Fruit fly (Drosophila melanogaster) whole organism, embryonic: ENCODE data around the gene CG31816.

Experiments used
- ATbp ChIP-seq: fragments of 200-800 bp; sonication (Bioruptor generic); optimal IDR thresholded peaks from 2 replicates; lab custom pipeline; 2017; ENCODE audit warnings: missing biosample characterization, mild to moderate bottlenecking, missing genetic modification characterization, missing genetic modification reagents
- Aef1 ChIP-seq: fragments of 200-800 bp; sonication (Bioruptor generic); IDR thresholded peaks from 3 replicates; pipeline ENCODE4 v1.3.6; 2022; ENCODE audit warnings: missing biosample characterization, missing genetic modification characterization
- Antp ChIP-seq: fragments of 200-800 bp; sonication (Bioruptor generic); optimal IDR thresholded peaks from 3 replicates; lab custom pipeline; 2016; ENCODE audit warnings: missing biosample characterization, missing genetic modification characterization
- Atf-2 ChIP-seq: fragments of 200-800 bp; sonication (Bioruptor generic); optimal IDR thresholded peaks from 2 replicates; lab custom pipeline; 2016; ENCODE audit warnings: missing biosample characterization, missing genetic modification characterization
- CG10321 ChIP-seq: fragments of 200-800 bp; sonication (Bioruptor generic); IDR thresholded peaks from 2 replicates; pipeline ENCODE4 v1.3.6; 2022; ENCODE audit warnings: missing biosample characterization, missing genetic modification characterization
- CG13296 ChIP-seq: fragments of 200-800 bp; sonication (Bioruptor generic); optimal IDR thresholded peaks from 3 replicates; lab custom pipeline; 2018; ENCODE audit warnings: missing biosample characterization, mild to moderate bottlenecking, missing genetic modification characterization
- CG14710 ChIP-seq: fragments of 200-800 bp; sonication (Bioruptor generic); optimal IDR thresholded peaks from 3 replicates; lab custom pipeline; 2019; ENCODE audit warnings: missing biosample characterization, mild to moderate bottlenecking, missing genetic modification characterization, moderate library complexity
- CG18011 ChIP-seq: fragments of 200-800 bp; sonication (Bioruptor generic); optimal IDR thresholded peaks from 2 replicates; lab custom pipeline; 2017; ENCODE audit warnings: missing biosample characterization, missing genetic modification characterization, mild to moderate bottlenecking, moderate library complexity, missing genotype
- CG18619 ChIP-seq: fragments of 200-800 bp; sonication (Bioruptor generic); optimal IDR thresholded peaks from 3 replicates; lab custom pipeline; 2017; ENCODE audit warnings: missing biosample characterization, mild to moderate bottlenecking, missing genetic modification characterization
- CG2116 ChIP-seq: fragments of 200-800 bp; sonication (Bioruptor generic); optimal IDR thresholded peaks from 3 replicates; lab custom pipeline; 2018; ENCODE audit warnings: missing biosample characterization, mild to moderate bottlenecking, missing genetic modification characterization
- CG31365 ChIP-seq: fragments of 200-800 bp; sonication (Bioruptor generic); optimal IDR thresholded peaks from 2 replicates; lab custom pipeline; 2018; ENCODE audit warnings: missing biosample characterization, mild to moderate bottlenecking, missing genetic modification characterization
- CG32532 ChIP-seq: fragments of 200-800 bp; sonication (Bioruptor generic); IDR thresholded peaks from 2 replicates; pipeline ENCODE4 v1.3.6; 2022; ENCODE audit warnings: missing biosample characterization, missing genetic modification characterization
- CG34224 ChIP-seq: fragments of 200-800 bp; sonication (Bioruptor generic); IDR thresholded peaks from 3 replicates; pipeline ENCODE4 v1.3.6; 2022; ENCODE audit warnings: missing biosample characterization, missing genetic modification characterization; ENCODE audit not compliant: partially characterized antibody
- CG42726 ChIP-seq: fragments of 200-800 bp; sonication (Bioruptor generic); IDR thresholded peaks from 2 replicates; pipeline ENCODE4 v1.3.6; 2022; ENCODE audit warnings: missing biosample characterization, missing genetic modification characterization; ENCODE audit not compliant: partially characterized antibody
- CG7556 ChIP-seq: fragments of 200-800 bp; sonication (Bioruptor generic); optimal IDR thresholded peaks from 2 replicates; lab custom pipeline; 2017; ENCODE audit warnings: missing biosample characterization, mild to moderate bottlenecking, missing genetic modification characterization
- CG9932 ChIP-seq: fragments of 200-800 bp; sonication (Bioruptor generic); IDR thresholded peaks from 2 replicates; pipeline ENCODE4 v1.3.6; 2022; ENCODE audit warnings: missing biosample characterization, missing genetic modification characterization
- Dbx ChIP-seq: fragments of 200-800 bp; sonication (Bioruptor generic); IDR thresholded peaks from 3 replicates; pipeline ENCODE4 v1.3.6; 2022; ENCODE audit warnings: missing biosample characterization, missing genetic modification characterization
- Dref ChIP-seq: fragments of 200-800 bp; sonication (Bioruptor generic); IDR thresholded peaks from 2 replicates; pipeline ENCODE4 v1.3.6; 2022; ENCODE audit warnings: missing biosample characterization, missing genetic modification characterization
- ERR ChIP-seq: fragments of 200-800 bp; sonication (Bioruptor generic); optimal IDR thresholded peaks from 2 replicates; lab custom pipeline; 2016; ENCODE audit warnings: missing biosample characterization, missing genetic modification characterization
- Hmr ChIP-seq: fragments of 200-800 bp; sonication (Bioruptor generic); optimal IDR thresholded peaks from 3 replicates; lab custom pipeline; 2017; ENCODE audit warnings: mild to moderate bottlenecking, missing biosample characterization, missing genetic modification reagents, missing genetic modification characterization
- Lim3 ChIP-seq: fragments of 200-800 bp; sonication (Bioruptor generic); IDR thresholded peaks from 2 replicates; pipeline ENCODE4 v1.3.6; 2022; ENCODE audit warnings: missing biosample characterization, missing genetic modification characterization
- MTF-1 ChIP-seq: fragments of 200-800 bp; sonication (Bioruptor generic); optimal IDR thresholded peaks from 2 replicates; lab custom pipeline; 2018; ENCODE audit warnings: missing biosample characterization, mild to moderate bottlenecking, missing genetic modification characterization, borderline replicate concordance
- Max ChIP-seq: fragments of 200-800 bp; sonication (Bioruptor generic); optimal IDR thresholded peaks from 2 replicates; lab custom pipeline; 2016; ENCODE audit warnings: missing biosample characterization, mild to moderate bottlenecking, missing genetic modification characterization
- Myb ChIP-seq: fragments of 200-800 bp; sonication (Bioruptor generic); optimal IDR thresholded peaks from 2 replicates; lab custom pipeline; 2016; ENCODE audit warnings: missing biosample characterization, missing genetic modification characterization
- NFAT ChIP-seq: fragments of 200-800 bp; sonication (Bioruptor generic); IDR thresholded peaks from 2 replicates; pipeline ENCODE4 v1.3.6; 2022; ENCODE audit warnings: missing biosample characterization, missing genetic modification characterization
- Poxn ChIP-seq: fragments of 200-800 bp; sonication (Bioruptor generic); IDR thresholded peaks from 2 replicates; pipeline ENCODE4 v1.3.6; 2022; ENCODE audit warnings: missing biosample characterization, missing genetic modification characterization
- Trl ChIP-seq, 3 experiments: fragments of >200 bp in 2 of 3; fragments of 200-800 bp in 1 of 3; sonication (Bioruptor generic) in 1 of 3; optimal IDR thresholded peaks; 2 replicates in 1 of 3; 3 replicates in 2 of 3; lab custom pipeline; 2016 to 2017; ENCODE audit warnings: missing biosample characterization in 1 of 3, missing genetic modification characterization in 1 of 3
- aop ChIP-seq: fragments of 200-800 bp; sonication (Bioruptor generic); IDR thresholded peaks from 2 replicates; pipeline ENCODE4 v1.3.6; 2022; ENCODE audit warnings: missing biosample characterization, missing genetic modification characterization
- bbx ChIP-seq: fragments of 200-800 bp; sonication (Bioruptor generic); IDR thresholded peaks from 2 replicates; pipeline ENCODE4 v1.3.6; 2022; ENCODE audit warnings: missing biosample characterization, missing genetic modification characterization; ENCODE audit not compliant: partially characterized antibody
- cas ChIP-seq: fragments of 200-800 bp; sonication (Bioruptor generic); IDR thresholded peaks from 2 replicates; pipeline ENCODE4 v1.3.6; 2022; ENCODE audit warnings: missing biosample characterization, missing genetic modification characterization
- caup ChIP-seq: fragments of 200-800 bp; sonication (Bioruptor generic); optimal IDR thresholded peaks from 3 replicates; lab custom pipeline; 2017; ENCODE audit warnings: missing biosample characterization, mild to moderate bottlenecking, missing genetic modification characterization, moderate library complexity; ENCODE audit not compliant: severe bottlenecking
- fd96Cb ChIP-seq: fragments of 200-800 bp; sonication (Bioruptor generic); optimal IDR thresholded peaks from 2 replicates; lab custom pipeline; 2018; ENCODE audit warnings: missing biosample characterization, mild to moderate bottlenecking, missing genetic modification characterization, moderate library complexity
- ind ChIP-seq: fragments of 200-800 bp; sonication (Bioruptor generic); optimal IDR thresholded peaks from 3 replicates; lab custom pipeline; 2016; ENCODE audit warnings: missing biosample characterization, missing genetic modification characterization
- mirr ChIP-seq: fragments of 200-800 bp; sonication (Bioruptor generic); optimal IDR thresholded peaks from 3 replicates; lab custom pipeline; 2018; ENCODE audit warnings: missing biosample characterization, mild to moderate bottlenecking, missing genetic modification characterization
- nmo ChIP-seq: fragments of 200-800 bp; sonication (Bioruptor generic); optimal IDR thresholded peaks from 2 replicates; lab custom pipeline; 2018; ENCODE audit warnings: missing biosample characterization, mild to moderate bottlenecking, missing genetic modification characterization, moderate library complexity
- otp ChIP-seq: fragments of 200-800 bp; sonication (Bioruptor generic); IDR thresholded peaks from 3 replicates; pipeline ENCODE4, ENCODE4 v1.3.6; 2022; ENCODE audit warnings: missing biosample characterization, missing genetic modification characterization
- pan ChIP-seq, 4 experiments: fragments of >200 bp in 3 of 4; fragments of 200-800 bp in 1 of 4; sonication (Bioruptor generic) in 1 of 4; optimal IDR thresholded peaks in 3 of 4; IDR thresholded peaks in 1 of 4; 2 replicates each; pipeline versions ENCODE4 v1.3.6 to Lab custom; 2017 to 2022; ENCODE audit warnings: missing biosample characterization in 2 of 4, missing genetic modification characterization in 2 of 4, mixed read lengths in 1 of 4
- pho ChIP-seq: fragments of 200-800 bp; sonication (Bioruptor generic); optimal IDR thresholded peaks from 2 replicates; lab custom pipeline; 2016; ENCODE audit warnings: missing biosample characterization, missing genetic modification characterization
- prd ChIP-seq, 3 experiments: fragments of >200 bp in 2 of 3; fragments of 200-800 bp in 1 of 3; sonication (Bioruptor generic) in 1 of 3; optimal IDR thresholded peaks in 2 of 3; IDR thresholded peaks in 1 of 3; 2 replicates in 2 of 3; 3 replicates in 1 of 3; pipeline versions ENCODE4 v1.3.6 to Lab custom; 2017 to 2022; ENCODE audit warnings: missing biosample characterization in 1 of 3, missing genetic modification characterization in 1 of 3
- slbo ChIP-seq: fragments of 200-800 bp; sonication (Bioruptor generic); IDR thresholded peaks from 2 replicates; pipeline ENCODE4 v1.3.6; 2022; ENCODE audit warnings: missing biosample characterization, missing genetic modification characterization
- twi ChIP-seq: fragments of 200-800 bp; optimal IDR thresholded peaks from 2 replicates; lab custom pipeline; 2019; ENCODE audit warnings: missing biosample characterization, mild to moderate bottlenecking, missing genetic modification characterization, moderate library complexity
- unpg ChIP-seq: fragments of 200-800 bp; sonication (Bioruptor generic); optimal IDR thresholded peaks from 3 replicates; lab custom pipeline; 2018; ENCODE audit warnings: missing biosample characterization, mild to moderate bottlenecking, missing genetic modification characterization, moderate library complexity
- wor ChIP-seq: fragments of 200-800 bp; sonication (Bioruptor generic); IDR thresholded peaks from 2 replicates; pipeline ENCODE4 v1.3.6; 2022; ENCODE audit warnings: missing biosample characterization, missing genetic modification characterization
- zf30C ChIP-seq: fragments of 200-800 bp; sonication (Bioruptor generic); optimal IDR thresholded peaks from 3 replicates; lab custom pipeline; 2018; ENCODE audit warnings: missing biosample characterization, mild to moderate bottlenecking, missing genetic modification characterization

CG31816 gene

DNA sequence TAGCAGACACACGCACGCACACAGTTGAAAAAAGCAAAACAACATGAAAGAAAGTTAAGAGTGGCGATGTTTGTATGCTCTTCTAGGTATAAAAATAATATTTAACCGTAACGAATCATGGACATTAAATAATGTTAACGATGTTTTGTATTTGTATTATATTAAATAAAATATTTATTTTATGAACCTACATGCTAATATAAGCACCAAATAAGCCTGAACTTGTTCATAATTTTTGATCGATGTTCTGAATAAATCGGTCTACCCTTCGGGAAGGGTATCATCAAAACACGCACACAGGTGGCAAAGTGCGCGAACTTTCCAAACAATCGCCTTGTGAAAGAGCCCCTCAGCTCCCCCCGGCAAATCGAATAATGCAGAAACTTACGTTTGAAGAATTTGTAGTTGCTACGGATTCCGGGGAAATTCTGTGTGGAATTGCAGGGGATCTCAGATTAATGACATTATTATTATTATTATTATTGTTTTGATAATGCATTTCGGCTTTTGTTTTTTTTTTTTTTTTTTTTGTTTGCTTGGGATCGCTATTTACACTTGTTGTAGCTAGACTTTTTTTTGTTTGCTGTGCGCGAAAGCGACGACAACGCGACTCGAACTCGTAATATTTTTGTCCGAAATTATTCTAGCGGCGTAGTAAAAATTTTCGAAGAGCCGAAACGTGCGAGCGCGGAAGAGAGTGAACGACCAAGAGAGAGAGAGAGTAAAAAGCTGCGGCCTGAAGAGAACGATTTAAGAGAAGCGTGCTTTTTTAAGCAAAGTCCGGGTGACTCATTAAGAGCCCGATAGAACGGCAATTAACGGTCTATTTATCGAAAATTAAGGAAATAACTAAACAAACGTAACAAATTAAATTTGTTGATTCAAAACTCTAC is 22.5 kb upstream of the CG31816 start (continued):
- peak; percentile 20 for TF ChIP-seq CG2116 (GFP tag; lab: Kevin White, UChicago)
- no peak for TF ChIP-seq Lim3
- TF ChIP-seq nmo (GFP tag; lab: Kevin White, UChicago): peak; percentile 58
- no peak for TF ChIP-seq pho (GFP tag; lab: Kevin White, UChicago)
- TF ChIP-seq aop (GFP tag; lab: Robert Waterston, UW): no peak
- peak; percentile 43 for TF ChIP-seq ind (GFP tag; lab: Kevin White, UChicago)
- no peak for TF ChIP-seq CG10321 (GFP tag; lab: Robert Waterston, UW)
- no peak for TF ChIP-seq Dref (GFP tag; lab: Robert Waterston, UW)
- TF ChIP-seq zf30C (GFP tag; lab: Kevin White, UChicago): no peak
- TF ChIP-seq CG14710 (tag; lab: Kevin White, UChicago): peak; percentile 12
- no peak for TF ChIP-seq CG31365
- no peak for TF ChIP-seq CG42726 (GFP tag; lab: Robert Waterston, UW)
- no peak for TF ChIP-seq CG18011 (GFP tag; lab: Kevin White, UChicago)
- TF ChIP-seq cas (GFP tag; lab: Robert Waterston, UW): no peak
- TF ChIP-seq CG34224 (GFP tag; lab: Robert Waterston, UW): no peak; the same call in 2 of the 3 replicates
- no peak for TF ChIP-seq wor (GFP tag; lab: Robert Waterston, UW)
- no peak for TF ChIP-seq Max (GFP tag; lab: Kevin White, UChicago)
- peak; percentile 12; the same call in 1 of the 3 replicates for TF ChIP-seq Dbx (GFP tag; lab: Robert Waterston, UW)
- TF ChIP-seq twi: no peak
- TF ChIP-seq Antp (GFP tag; lab: Kevin White, UChicago): no peak
- TF ChIP-seq ATbp: peak; percentile 69
- TF ChIP-seq mirr (GFP tag; lab: Kevin White, UChicago): no peak
- no peak for TF ChIP-seq ERR (GFP tag; lab: Kevin White, UChicago)
- TF ChIP-seq unpg (GFP tag; lab: Kevin White, UChicago): peak; percentile 52
- no peak for TF ChIP-seq Atf-2 (GFP tag; lab: Kevin White, UChicago)
- TF ChIP-seq CG7556 (GFP tag; lab: Kevin White, UChicago): peak; percentile 50
- TF ChIP-seq CG13296 (GFP tag; lab: Kevin White, UChicago): no peak
- no peak for TF ChIP-seq prd (optimal IDR thresholded peaks at IDR 0.05; lab: Kevin White, UChicago)
- TF ChIP-seq prd (GFP tag; IDR thresholded peaks at IDR 0.05; lab: Robert Waterston, UW): peak; percentile 42; the same call in 1 of the 3 replicates
- TF ChIP-seq caup (GFP tag; lab: Kevin White, UChicago): no peak
- peak; percentile 9 for TF ChIP-seq fd96Cb (tag; lab: Kevin White, UChicago)
- TF ChIP-seq, all 482 proteins: peak for 146

dm6 chr2L:16520475-16521344 is 21.6 kb upstream of the CG31816 start:
- TF ChIP-seq Aef1 (GFP tag; lab: Robert Waterston, UW): peak; percentile 32; the same call in 1 of the 3 replicates
- TF ChIP-seq Poxn (GFP tag; lab: Robert Waterston, UW): no peak
- TF ChIP-seq NFAT: peak; percentile 47; the same call in 1 of the 2 replicates
- peak; percentile 64 to 89 for TF ChIP-seq Trl (optimal IDR thresholded peaks at IDR 0.05; lab: Kevin White, UChicago)
- no peak for TF ChIP-seq Trl (GFP tag; optimal IDR thresholded peaks at IDR 0.05; lab: Kevin White, UChicago)
- no peak for TF ChIP-seq pan (optimal IDR thresholded peaks at IDR 0.05; lab: Kevin White, UChicago)
- peak in 1 of 2 experiments; percentile 46 for TF ChIP-seq pan (GFP tag; optimal IDR thresholded peaks at IDR 0.05 in 1 of 2, IDR thresholded peaks at IDR 0.05 in 1 of 2)
- TF ChIP-seq Myb (GFP tag; lab: Kevin White, UChicago): no peak
- no peak for TF ChIP-seq MTF-1 (GFP tag; lab: Kevin White, UChicago)
- TF ChIP-seq slbo: no peak
- no peak for TF ChIP-seq CG18619
- TF ChIP-seq CG32532 (GFP tag; lab: Robert Waterston, UW): 0 out of 2 replicates have a peak, but pooled peaks have one; percentile 10
- TF ChIP-seq otp: no peak
- TF ChIP-seq CG9932 (GFP tag; lab: Robert Waterston, UW): 0 out of 2 replicates have a peak, but pooled peaks have one; percentile 4
- 0 out of 2 replicates have a peak, but pooled peaks have one; percentile 44 for TF ChIP-seq bbx (GFP tag; lab: Robert Waterston, UW)
- TF ChIP-seq Hmr: no peak
